Fruit fly (Drosophila melanogaster) whole organism, prepupa: Measurements from ENCODE around the gene Ada2a.

ENCODE experiments used
- CG11902 ChIP-seq: fragments of 200-800 bp; sonication (Bioruptor generic); optimal IDR thresholded peaks from 3 replicates; lab custom pipeline; 2016; ENCODE audit warnings: missing biosample characterization, missing genetic modification characterization
- CG3919 ChIP-seq: fragments of 200-800 bp; sonication (Bioruptor generic); optimal IDR thresholded peaks from 3 replicates; lab custom pipeline; 2016; ENCODE audit warnings: missing biosample characterization, missing genetic modification characterization
- CG6163 ChIP-seq: fragments of 200-800 bp; sonication (Bioruptor generic); IDR thresholded peaks from 3 replicates; pipeline ENCODE4 v1.3.6; 2022; ENCODE audit warnings: missing biosample characterization, missing genetic modification characterization
- CG6854 ChIP-seq: fragments of 200-800 bp; sonication (Bioruptor generic); optimal IDR thresholded peaks from 2 replicates; lab custom pipeline; 2017; ENCODE audit warnings: missing biosample characterization, mild to moderate bottlenecking, missing genetic modification characterization
- Eip78C ChIP-seq: fragments of 200-800 bp; sonication (Bioruptor generic); peaks from one replicate; lab custom pipeline; 2016; ENCODE audit warnings: missing biosample characterization, missing genetic modification characterization
- Eip93F ChIP-seq: fragments of 200-800 bp; sonication (Bioruptor generic); optimal IDR thresholded peaks from 2 replicates; lab custom pipeline; 2016; ENCODE audit warnings: missing biosample characterization, mild to moderate bottlenecking, missing genetic modification characterization
- Gug ChIP-seq: fragments of 200-800 bp; sonication (Bioruptor generic); IDR thresholded peaks from 2 replicates; pipeline ENCODE4 v1.3.6; 2022; ENCODE audit warnings: missing biosample characterization, missing genetic modification characterization
- Lpt ChIP-seq: fragments of 200-800 bp; sonication (Bioruptor generic); optimal IDR thresholded peaks from 3 replicates; lab custom pipeline; 2016; ENCODE audit warnings: missing biosample characterization, missing genetic modification characterization
- achi ChIP-seq: fragments of 200-800 bp; sonication (Bioruptor generic); optimal IDR thresholded peaks from 3 replicates; lab custom pipeline; 2016; ENCODE audit warnings: missing biosample characterization, missing genetic modification characterization
- fd85E ChIP-seq: fragments of 200-800 bp; sonication (Bioruptor generic); optimal IDR thresholded peaks from 3 replicates; lab custom pipeline; 2016; ENCODE audit warnings: missing biosample characterization, missing genetic modification characterization
- lz ChIP-seq: fragments of 200-800 bp; sonication (Bioruptor generic); optimal IDR thresholded peaks from 3 replicates; lab custom pipeline; 2016; ENCODE audit warnings: missing biosample characterization, missing genetic modification characterization
- vri ChIP-seq: fragments of 200-800 bp; sonication (Bioruptor generic); optimal IDR thresholded peaks from 3 replicates; lab custom pipeline; 2016; ENCODE audit warnings: missing biosample characterization, mild to moderate bottlenecking, missing genetic modification characterization

- TF ChIP-seq CG11902 (no peak), CG3919 (no peak), CG6163 (GFP tag; lab: Robert Waterston, UW) (no peak), Eip78C (GFP tag; lab: Kevin White, UChicago) (no peak), Lpt (GFP tag; lab: Kevin White, UChicago) (no peak), achi (GFP tag; lab: Kevin White, UChicago) (no peak), vri (no peak), Gug (no peak), lz (GFP tag; lab: Kevin White, UChicago) (no peak), fd85E (GFP tag; lab: Kevin White, UChicago) (no peak), Eip93F (GFP tag; lab: Kevin White, UChicago) (no peak), CG6854 (GFP tag; lab: Kevin White, UChicago) (no peak)
Observed at dm6 chr3R:18266665-18267064, 11.4 kb upstream of the Ada2a start.
